Worm (Caenorhabditis elegans) whole organism, L2 larva: ENCODE measurements around the gene K06H6.4.

Source experiments
- C34F6.9 ChIP-seq: fragments of 150-350 bp; optimal IDR thresholded peaks from 2 replicates; lab custom pipeline; 2014; ENCODE audit warnings: missing biosample characterization, missing genetic modification characterization
- F13H6.1 ChIP-seq: sonication (generic microtip); optimal IDR thresholded peaks from 2 replicates; lab custom pipeline; 2016; ENCODE audit warnings: missing genetic modification characterization, missing compliant biosample characterization
- R02D3.7 ChIP-seq: fragments of 150-350 bp; optimal IDR thresholded peaks from 2 replicates; lab custom pipeline; 2014; ENCODE audit warnings: missing biosample characterization, missing genetic modification characterization
- Y55F3AM.14 ChIP-seq: fragments of 200-800 bp; sonication (Bioruptor generic); optimal IDR thresholded peaks from 2 replicates; lab custom pipeline; 2018; ENCODE audit warnings: mild to moderate bottlenecking, missing genetic modification characterization, missing compliant biosample characterization
- ZK546.5 ChIP-seq: sonication (generic microtip); optimal IDR thresholded peaks from 2 replicates; lab custom pipeline; 2017; ENCODE audit warnings: missing biosample characterization, missing genetic modification characterization
- aly-2 ChIP-seq: fragments of 150-350 bp; optimal IDR thresholded peaks from 2 replicates; lab custom pipeline; 2014; ENCODE audit warnings: missing biosample characterization, missing genetic modification characterization
- ama-1 ChIP-seq: fragments of 150-350 bp; optimal IDR thresholded peaks from 2 replicates; lab custom pipeline; 2018; ENCODE audit warnings: inconsistent platforms
- blmp-1 ChIP-seq: sonication (generic microtip); optimal IDR thresholded peaks from 2 replicates; lab custom pipeline; 2017; ENCODE audit warnings: missing genetic modification characterization, mild to moderate bottlenecking, missing compliant biosample characterization, antibody characterized with exemption, moderate library complexity; ENCODE audit not compliant: insufficient read depth
- ceh-16 ChIP-seq: fragments of 150-350 bp; optimal IDR thresholded peaks from 2 replicates; lab custom pipeline; 2014; ENCODE audit warnings: missing biosample characterization, missing genetic modification characterization
- crh-2 ChIP-seq: sonication (generic microtip); optimal IDR thresholded peaks from 2 replicates; lab custom pipeline; 2017; ENCODE audit warnings: missing biosample characterization, missing genetic modification characterization
- dmd-4 ChIP-seq: sonication (generic microtip); optimal IDR thresholded peaks from 2 replicates; lab custom pipeline; 2017; ENCODE audit warnings: missing biosample characterization, missing genetic modification characterization
- egl-27 ChIP-seq: sonication (generic microtip); optimal IDR thresholded peaks from 3 replicates; lab custom pipeline; 2017; ENCODE audit warnings: missing biosample characterization, missing genetic modification reagents, missing genetic modification characterization
- elt-1 ChIP-seq: fragments of 150-350 bp; optimal IDR thresholded peaks from 2 replicates; lab custom pipeline; 2014; ENCODE audit warnings: missing biosample characterization, missing genetic modification characterization
- elt-3 ChIP-seq: sonication (generic microtip); optimal IDR thresholded peaks from 2 replicates; lab custom pipeline; 2017; ENCODE audit warnings: missing biosample characterization, missing genetic modification characterization
- fos-1 ChIP-seq: fragments of 150-350 bp; optimal IDR thresholded peaks from 2 replicates; lab custom pipeline; 2014; ENCODE audit warnings: missing biosample characterization, missing genetic modification characterization
- gmeb-1 ChIP-seq: fragments of 150-350 bp; optimal IDR thresholded peaks from 2 replicates; lab custom pipeline; 2014; ENCODE audit warnings: missing biosample characterization, missing genetic modification characterization
- lin-11 ChIP-seq: fragments of 150-350 bp; sonication (generic microtip); optimal IDR thresholded peaks from 2 replicates; lab custom pipeline; 2014; ENCODE audit warnings: missing biosample characterization, missing genetic modification characterization, inconsistent platforms, mixed read lengths
- lin-13 ChIP-seq: fragments of 150-350 bp; optimal IDR thresholded peaks from 2 replicates; lab custom pipeline; 2014; ENCODE audit warnings: missing biosample characterization, missing genetic modification reagents, missing genetic modification characterization
- lsy-2 ChIP-seq, 2 experiments: fragments of 150-350 bp in 1 of 2; sonication (generic microtip) in 1 of 2; optimal IDR thresholded peaks; 2 replicates each; lab custom pipeline; 2014 to 2017; ENCODE audit warnings: missing biosample characterization in 2 of 2, missing genetic modification characterization in 2 of 2
- mab-5 ChIP-seq: fragments of 150-350 bp; optimal IDR thresholded peaks from 2 replicates; lab custom pipeline; 2014; ENCODE audit warnings: missing biosample characterization, missing genetic modification characterization
- mdl-1 ChIP-seq, 2 experiments: fragments of 150-350 bp in 1 of 2; sonication (generic microtip) in 1 of 2; optimal IDR thresholded peaks; 2 replicates each; lab custom pipeline; 2017; ENCODE audit warnings: missing biosample characterization in 2 of 2, missing genetic modification characterization in 2 of 2
- nhr-10 ChIP-seq: sonication (generic microtip); optimal IDR thresholded peaks from 2 replicates; lab custom pipeline; 2017; ENCODE audit warnings: missing biosample characterization, missing genetic modification characterization
- nhr-11 ChIP-seq: fragments of 150-350 bp; optimal IDR thresholded peaks from 2 replicates; lab custom pipeline; 2014; ENCODE audit warnings: missing biosample characterization, missing genetic modification characterization
- nhr-12 ChIP-seq: fragments of 150-350 bp; optimal IDR thresholded peaks from 2 replicates; lab custom pipeline; 2014; ENCODE audit warnings: missing biosample characterization, missing genetic modification characterization
- nhr-129 ChIP-seq: fragments of 150-350 bp; optimal IDR thresholded peaks from 2 replicates; lab custom pipeline; 2014; ENCODE audit warnings: missing biosample characterization, missing genetic modification characterization
- nhr-21 ChIP-seq: fragments of 150-350 bp; optimal IDR thresholded peaks from 2 replicates; lab custom pipeline; 2014; ENCODE audit warnings: missing biosample characterization, missing genetic modification characterization
- nhr-23 ChIP-seq: fragments of 150-350 bp; optimal IDR thresholded peaks from 2 replicates; lab custom pipeline; 2014; ENCODE audit warnings: missing biosample characterization, missing genetic modification reagents, missing genetic modification characterization
- nhr-237 ChIP-seq: fragments of 150-350 bp; optimal IDR thresholded peaks from 2 replicates; lab custom pipeline; 2014; ENCODE audit warnings: missing biosample characterization, missing genetic modification characterization
- nhr-25 ChIP-seq: fragments of 150-350 bp; sonication (generic microtip); optimal IDR thresholded peaks from 3 replicates; lab custom pipeline; 2014; ENCODE audit warnings: missing biosample characterization, missing genetic modification characterization
- nhr-6 ChIP-seq: fragments of 150-350 bp; optimal IDR thresholded peaks from 2 replicates; lab custom pipeline; 2014; ENCODE audit warnings: missing biosample characterization, missing genetic modification characterization
- nhr-77 ChIP-seq: fragments of 150-350 bp; optimal IDR thresholded peaks from 2 replicates; lab custom pipeline; 2014; ENCODE audit warnings: missing biosample characterization, missing genetic modification characterization
- peb-1 ChIP-seq: fragments of 150-350 bp; optimal IDR thresholded peaks from 2 replicates; lab custom pipeline; 2014; ENCODE audit warnings: missing biosample characterization, missing genetic modification characterization
- sem-4 ChIP-seq: fragments of 150-350 bp; optimal IDR thresholded peaks from 2 replicates; lab custom pipeline; 2014; ENCODE audit warnings: missing biosample characterization, missing genetic modification reagents, missing genetic modification characterization
- skn-1 ChIP-seq: sonication (generic microtip); optimal IDR thresholded peaks from 2 replicates; lab custom pipeline; 2017; ENCODE audit warnings: missing biosample characterization, missing genetic modification characterization
- sma-3 ChIP-seq: sonication (generic microtip); optimal IDR thresholded peaks from 2 replicates; lab custom pipeline; 2016; ENCODE audit warnings: missing genetic modification reagents, missing genetic modification characterization, missing compliant biosample characterization
- sma-9 ChIP-seq, 2 experiments: fragments of 150-350 bp in 1 of 2; sonication (generic microtip) in 1 of 2; optimal IDR thresholded peaks; 2 replicates each; lab custom pipeline; 2014 to 2016; ENCODE audit warnings: missing genetic modification characterization in 2 of 2, mild to moderate bottlenecking in 1 of 2, missing biosample characterization in 1 of 2, missing compliant biosample characterization in 1 of 2, missing genetic modification reagents in 1 of 2, moderate library complexity in 1 of 2
- snpc-4 ChIP-seq: fragments of 150-350 bp; optimal IDR thresholded peaks from 2 replicates; lab custom pipeline; 2014; ENCODE audit warnings: missing biosample characterization, missing genetic modification characterization
- unc-39 ChIP-seq: fragments of 150-350 bp; optimal IDR thresholded peaks from 2 replicates; lab custom pipeline; 2014; ENCODE audit warnings: missing biosample characterization, missing genetic modification characterization
- unc-55 ChIP-seq: fragments of 150-350 bp; sonication (generic microtip); optimal IDR thresholded peaks from 3 replicates; lab custom pipeline; 2014; ENCODE audit warnings: missing biosample characterization, missing genetic modification reagents, missing genetic modification characterization
- unc-62 ChIP-seq: fragments of 150-350 bp; optimal IDR thresholded peaks from 2 replicates; lab custom pipeline; 2014; ENCODE audit warnings: missing biosample characterization, missing genetic modification reagents, missing genetic modification characterization
- zag-1 ChIP-seq: fragments of 150-350 bp; optimal IDR thresholded peaks from 2 replicates; lab custom pipeline; 2014; ENCODE audit warnings: missing biosample characterization, missing genetic modification characterization
- ztf-1 ChIP-seq: fragments of 200-800 bp; sonication (Bioruptor generic); conservative IDR thresholded peaks from 2 replicates; pipeline ENCODE4 v1.3.6; 2022; ENCODE audit warnings: missing genetic modification characterization, missing compliant biosample characterization
- ztf-11 ChIP-seq: sonication (generic microtip); optimal IDR thresholded peaks from 2 replicates; lab custom pipeline; 2017; ENCODE audit warnings: missing biosample characterization, missing genetic modification characterization
- ztf-4 ChIP-seq: fragments of 150-350 bp; optimal IDR thresholded peaks from 2 replicates; lab custom pipeline; 2014; ENCODE audit warnings: missing biosample characterization, missing genetic modification characterization

Gene K06H6.4

ce11 chrV:619054-619453 lies 40.0 kb downstream of the K06H6.4 start, which contains the start of gene F48G7.4:
F48G7.4 (plus strand) TSS chrV:619453.
- TF ChIP-seq ztf-4 (tag; lab: Kevin White, UChicago), result peak; percentile 25
- TF ChIP-seq C34F6.9, result peak; percentile 88
- TF ChIP-seq nhr-25 (tag; lab: Kevin White, UChicago), result peak; percentile 51
- TF ChIP-seq ceh-16 (tag; lab: Kevin White, UChicago), result no peak
- TF ChIP-seq dmd-4 (tag; lab: Kevin White, UChicago), result no peak
- no peak for TF ChIP-seq nhr-11 (tag; lab: Kevin White, UChicago)
- TF ChIP-seq unc-62 (GFP tag; lab: Kevin White, UChicago), result peak; percentile 58
- peak; percentile 68 for TF ChIP-seq Y55F3AM.14 (GFP tag; lab: Kevin White, UChicago)
- TF ChIP-seq unc-55 (GFP tag; lab: Kevin White, UChicago), result peak; percentile 92
- TF ChIP-seq unc-39 (tag; lab: Kevin White, UChicago), result no peak
- peak; percentile 91 for TF ChIP-seq sma-9 (GFP tag; optimal IDR thresholded peaks at IDR 0.05; lab: Kevin White, UChicago)
- TF ChIP-seq sma-9 (tag; optimal IDR thresholded peaks at IDR 0.05; lab: Kevin White, UChicago), result no peak
- TF ChIP-seq elt-1 (tag; lab: Kevin White, UChicago), result no peak
- TF ChIP-seq nhr-237 (tag; lab: Kevin White, UChicago), result no peak
- peak; percentile 74 for TF ChIP-seq F13H6.1 (tag; lab: Kevin White, UChicago)
- no peak for TF ChIP-seq ztf-1 (GFP tag; lab: Robert Waterston, UW)
- TF ChIP-seq nhr-12 (tag; lab: Kevin White, UChicago), result no peak
- TF ChIP-seq crh-2 (tag; lab: Kevin White, UChicago), result peak; percentile 67
- TF ChIP-seq lsy-2 (tag; optimal IDR thresholded peaks at IDR 0.05; lab: Kevin White, UChicago), result peak in 1 of 2 experiments; percentile 83
- no peak for TF ChIP-seq R02D3.7 (tag; lab: Kevin White, UChicago)
- no peak for TF ChIP-seq elt-3
- TF ChIP-seq lin-13, result peak; percentile 44
- TF ChIP-seq ama-1 (lab: Kevin White, UChicago), result no peak
- TF ChIP-seq blmp-1 (tag; lab: Kevin White, UChicago), result no peak
- no peak for TF ChIP-seq skn-1
- no peak for TF ChIP-seq ZK546.5 (tag; lab: Kevin White, UChicago)
- no peak for TF ChIP-seq nhr-77
- peak; percentile 87 for TF ChIP-seq nhr-6 (tag; lab: Kevin White, UChicago)
- peak; percentile 8 for TF ChIP-seq mab-5 (tag; lab: Kevin White, UChicago)
- peak; percentile 32 for TF ChIP-seq snpc-4 (tag; lab: Kevin White, UChicago)
- peak; percentile 82 for TF ChIP-seq egl-27 (tag; lab: Kevin White, UChicago)
- no peak for TF ChIP-seq peb-1
- peak; percentile 53 for TF ChIP-seq nhr-21 (tag; lab: Kevin White, UChicago)
- peak; percentile 79 for TF ChIP-seq fos-1 (tag; lab: Kevin White, UChicago)
- no peak for TF ChIP-seq lin-11 (tag; lab: Kevin White, UChicago)
- peak; percentile 84 for TF ChIP-seq zag-1 (tag; lab: Kevin White, UChicago)
- peak; percentile 51 for TF ChIP-seq sem-4 (tag; lab: Kevin White, UChicago)
- TF ChIP-seq nhr-10 (tag; lab: Kevin White, UChicago), result no peak
- peak; percentile 8 for TF ChIP-seq gmeb-1 (tag; lab: Kevin White, UChicago)
- TF ChIP-seq sma-3 (GFP tag; lab: Kevin White, UChicago), result peak; percentile 1
- no peak for TF ChIP-seq nhr-23
- TF ChIP-seq ztf-11 (tag; lab: Kevin White, UChicago), result no peak
- TF ChIP-seq mdl-1 (tag; optimal IDR thresholded peaks at IDR 0.05; lab: Kevin White, UChicago), result peak; percentile 32 to 50
- no peak for TF ChIP-seq aly-2 (tag; lab: Kevin White, UChicago)
- TF ChIP-seq nhr-129 (tag; lab: Kevin White, UChicago), result peak; percentile 67

- TF ChIP-seq nhr-237 (tag; lab: Kevin White, UChicago), result no peak
- TF ChIP-seq nhr-77, result no peak
- TF ChIP-seq crh-2 (tag; lab: Kevin White, UChicago), result no peak
- TF ChIP-seq sem-4 (tag; lab: Kevin White, UChicago), result no peak
- no peak for TF ChIP-seq egl-27 (tag; lab: Kevin White, UChicago)
- TF ChIP-seq lin-13, result no peak
- TF ChIP-seq ama-1 (lab: Kevin White, UChicago), result no peak
- no peak for TF ChIP-seq lsy-2 (tag; optimal IDR thresholded peaks at IDR 0.05; lab: Kevin White, UChicago)
- TF ChIP-seq nhr-11 (tag; lab: Kevin White, UChicago), result no peak
- no peak for TF ChIP-seq nhr-21 (tag; lab: Kevin White, UChicago)
Observed at ce11 chrV:620987-621386, 41.9 kb downstream of the K06H6.4 start.
